Worm (Caenorhabditis elegans) whole organism, L4 larva: ENCODE data around the gene F35H8.2.

ENCODE experiments used
- D1046.2 ChIP-seq: fragments of 200-800 bp; sonication (Bioruptor generic); IDR thresholded peaks from 2 replicates; pipeline ENCODE4 v1.3.6; 2022; ENCODE audit warnings: missing genetic modification characterization, missing compliant biosample characterization
- F26F4.8 ChIP-seq: fragments of 200-800 bp; sonication (Bioruptor generic); conservative IDR thresholded peaks from 2 replicates; pipeline ENCODE4 v1.3.6; 2022; ENCODE audit warnings: missing genetic modification characterization, missing compliant biosample characterization
- R02D3.7 ChIP-seq: fragments of 150-350 bp; sonication (generic microtip); optimal IDR thresholded peaks from 3 replicates; lab custom pipeline; 2014; ENCODE audit warnings: missing biosample characterization, missing genetic modification characterization
- T20F7.1 ChIP-seq: fragments of 200-800 bp; sonication (Bioruptor generic); optimal IDR thresholded peaks from 2 replicates; lab custom pipeline; 2018; ENCODE audit warnings: mild to moderate bottlenecking, missing genetic modification characterization, missing compliant biosample characterization
- Y5F2A.4 ChIP-seq: fragments of 200-800 bp; sonication (Bioruptor generic); optimal IDR thresholded peaks from 2 replicates; lab custom pipeline; 2018; ENCODE audit warnings: mild to moderate bottlenecking, missing genetic modification characterization, missing compliant biosample characterization
- Y75B8A.6 ChIP-seq: fragments of 200-800 bp; sonication (Bioruptor generic); IDR thresholded peaks from 2 replicates; pipeline ENCODE4 v1.3.6; 2022; ENCODE audit warnings: missing genetic modification reagents, missing genetic modification characterization, missing compliant biosample characterization
- aha-1 ChIP-seq: fragments of 150-350 bp; peaks from one replicate; lab custom pipeline; 2014; ENCODE audit warnings: missing biosample characterization, missing genetic modification characterization
- ceh-32 ChIP-seq: sonication (generic microtip); optimal IDR thresholded peaks from 2 replicates; lab custom pipeline; 2016; ENCODE audit warnings: mild to moderate bottlenecking, missing genetic modification characterization, missing compliant biosample characterization; ENCODE audit not compliant: poor library complexity
- ceh-44 ChIP-seq: fragments of 200-800 bp; sonication (Bioruptor generic); IDR thresholded peaks from 2 replicates; pipeline ENCODE4 v1.3.6; 2022; ENCODE audit warnings: missing genetic modification reagents, missing genetic modification characterization, missing compliant biosample characterization
- ceh-62 ChIP-seq: sonication (generic microtip); optimal IDR thresholded peaks from 2 replicates; lab custom pipeline; 2017; ENCODE audit warnings: missing biosample characterization, missing genetic modification characterization
- cey-2 ChIP-seq: sonication (generic microtip); optimal IDR thresholded peaks from 3 replicates; lab custom pipeline; 2017; ENCODE audit warnings: missing genetic modification characterization, mild to moderate bottlenecking, missing compliant biosample characterization, antibody characterized with exemption, borderline replicate concordance; ENCODE audit not compliant: insufficient read depth
- daf-12 ChIP-seq: fragments of 150-350 bp; optimal IDR thresholded peaks from 2 replicates; lab custom pipeline; 2014; ENCODE audit warnings: missing biosample characterization, missing genetic modification reagents, missing genetic modification characterization
- daf-16 ChIP-seq, 3 experiments: sonication (generic microtip); optimal IDR thresholded peaks; 2 replicates each; lab custom pipeline; 2016 to 2017; ENCODE audit warnings: missing genetic modification characterization in 3 of 3, missing genetic modification reagents in 3 of 3, mild to moderate bottlenecking in 2 of 3, missing compliant biosample characterization in 2 of 3, missing biosample characterization in 1 of 3, moderate library complexity in 1 of 3
- daf-19 ChIP-seq: fragments of 200-800 bp; sonication (Bioruptor generic); conservative IDR thresholded peaks from 2 replicates; pipeline ENCODE4 v1.3.6; 2022; ENCODE audit warnings: missing genetic modification characterization, missing compliant biosample characterization
- daf-8 ChIP-seq: fragments of 200-800 bp; sonication (Bioruptor generic); IDR thresholded peaks from 2 replicates; pipeline ENCODE4 v1.3.6; 2022; ENCODE audit warnings: missing genetic modification characterization, missing compliant biosample characterization
- dmd-8 ChIP-seq: fragments of 200-800 bp; sonication (Bioruptor generic); IDR thresholded peaks from 2 replicates; pipeline ENCODE4 v1.3.6; 2022; ENCODE audit warnings: missing genetic modification characterization, missing compliant biosample characterization
- dmd-9 ChIP-seq: fragments of 200-800 bp; sonication (Bioruptor generic); IDR thresholded peaks from 2 replicates; pipeline ENCODE4 v1.3.6; 2022; ENCODE audit warnings: missing genetic modification reagents, missing genetic modification characterization, missing compliant biosample characterization
- dve-1 ChIP-seq: sonication (generic microtip); optimal IDR thresholded peaks from 2 replicates; lab custom pipeline; 2017; ENCODE audit warnings: antibody characterized with exemption, mild to moderate bottlenecking, missing genetic modification characterization, missing compliant biosample characterization; ENCODE audit not compliant: insufficient read depth
- gei-8 ChIP-seq: fragments of 200-800 bp; sonication (Bioruptor generic); optimal IDR thresholded peaks from 2 replicates; lab custom pipeline; 2018; ENCODE audit warnings: mild to moderate bottlenecking, missing genetic modification characterization, missing compliant biosample characterization
- hlh-30 ChIP-seq: sonication (generic microtip); optimal IDR thresholded peaks from 2 replicates; lab custom pipeline; 2017; ENCODE audit warnings: antibody characterized with exemption, mild to moderate bottlenecking, missing genetic modification characterization, missing compliant biosample characterization; ENCODE audit not compliant: insufficient read depth
- jun-1 ChIP-seq: fragments of 150-350 bp; optimal IDR thresholded peaks from 2 replicates; lab custom pipeline; 2014; ENCODE audit warnings: missing biosample characterization, missing genetic modification reagents, missing genetic modification characterization
- lim-7 ChIP-seq: fragments of 200-800 bp; sonication (Bioruptor generic); IDR thresholded peaks from 2 replicates; pipeline ENCODE4 v1.3.6; 2022; ENCODE audit warnings: missing genetic modification characterization, missing compliant biosample characterization
- lin-38 ChIP-seq: fragments of 200-800 bp; sonication (Bioruptor generic); IDR thresholded peaks from 2 replicates; pipeline ENCODE4 v1.3.6; 2022; ENCODE audit warnings: missing genetic modification reagents, missing genetic modification characterization, missing compliant biosample characterization
- lin-39 ChIP-seq: fragments of 150-350 bp; optimal IDR thresholded peaks from 2 replicates; lab custom pipeline; 2014; ENCODE audit warnings: missing biosample characterization, missing genetic modification reagents, missing genetic modification characterization
- lir-3 ChIP-seq: sonication (generic microtip); optimal IDR thresholded peaks from 2 replicates; lab custom pipeline; 2016; ENCODE audit warnings: mild to moderate bottlenecking, missing genetic modification characterization, missing compliant biosample characterization
- lsy-2 ChIP-seq, 2 experiments: fragments of 150-350 bp in 1 of 2; sonication (generic microtip) in 1 of 2; optimal IDR thresholded peaks; 2 replicates each; lab custom pipeline; 2014 to 2017; ENCODE audit warnings: missing biosample characterization in 2 of 2, missing genetic modification characterization in 2 of 2
- madf-9 ChIP-seq: fragments of 200-800 bp; sonication (Bioruptor generic); conservative IDR thresholded peaks from 2 replicates; pipeline ENCODE4 v1.3.6; 2022; ENCODE audit warnings: missing genetic modification reagents, missing genetic modification characterization, missing compliant biosample characterization
- mep-1 ChIP-seq: fragments of 150-350 bp; sonication (generic microtip); optimal IDR thresholded peaks from 3 replicates; lab custom pipeline; 2014; ENCODE audit warnings: missing biosample characterization, missing genetic modification characterization
- mxl-2 ChIP-seq: fragments of 200-800 bp; sonication (Bioruptor generic); conservative IDR thresholded peaks from 2 replicates; pipeline ENCODE4 v1.3.6; 2022; ENCODE audit warnings: missing genetic modification reagents, missing genetic modification characterization, missing compliant biosample characterization
- nhr-10 ChIP-seq: fragments of 150-350 bp; optimal IDR thresholded peaks from 2 replicates; lab custom pipeline; 2014; ENCODE audit warnings: missing biosample characterization, missing genetic modification characterization
- nhr-11 ChIP-seq: fragments of 150-350 bp; optimal IDR thresholded peaks from 2 replicates; lab custom pipeline; 2014; ENCODE audit warnings: missing biosample characterization, missing genetic modification characterization
- nhr-111 ChIP-seq: fragments of 200-800 bp; sonication (Bioruptor generic); optimal IDR thresholded peaks from 2 replicates; lab custom pipeline; 2018; ENCODE audit warnings: mild to moderate bottlenecking, missing genetic modification characterization, missing compliant biosample characterization
- nhr-25 ChIP-seq: sonication (generic microtip); optimal IDR thresholded peaks from 2 replicates; lab custom pipeline; 2017; ENCODE audit warnings: missing genetic modification characterization, mild to moderate bottlenecking, missing compliant biosample characterization, antibody characterized with exemption, moderate library complexity, borderline replicate concordance; ENCODE audit not compliant: insufficient read depth
- nhr-28 ChIP-seq: fragments of 150-350 bp; optimal IDR thresholded peaks from 2 replicates; lab custom pipeline; 2014; ENCODE audit warnings: missing biosample characterization, missing genetic modification characterization
- nhr-42 ChIP-seq: fragments of 200-800 bp; sonication (Bioruptor generic); IDR thresholded peaks from 2 replicates; pipeline ENCODE4 v1.3.6; 2022; ENCODE audit warnings: missing genetic modification characterization, missing compliant biosample characterization
- nhr-6 ChIP-seq: fragments of 150-350 bp; optimal IDR thresholded peaks from 2 replicates; lab custom pipeline; 2014; ENCODE audit warnings: missing biosample characterization, missing genetic modification characterization
- pqm-1 ChIP-seq: sonication (generic microtip); optimal IDR thresholded peaks from 2 replicates; lab custom pipeline; 2017; ENCODE audit warnings: missing biosample characterization, missing genetic modification characterization
- rbr-2 ChIP-seq: sonication (generic microtip); optimal IDR thresholded peaks from 2 replicates; lab custom pipeline; 2016; ENCODE audit warnings: missing genotype, missing genetic modification characterization, missing compliant biosample characterization
- sdz-12 ChIP-seq: fragments of 200-800 bp; sonication (Bioruptor generic); optimal IDR thresholded peaks from 2 replicates; lab custom pipeline; 2018; ENCODE audit warnings: mild to moderate bottlenecking, missing genetic modification characterization, missing compliant biosample characterization
- spr-1 ChIP-seq: sonication (generic microtip); optimal IDR thresholded peaks from 2 replicates; lab custom pipeline; 2016; ENCODE audit warnings: mild to moderate bottlenecking, missing genetic modification characterization, missing compliant biosample characterization
- spr-3 ChIP-seq: fragments of 200-800 bp; sonication (Bioruptor generic); optimal IDR thresholded peaks from 2 replicates; lab custom pipeline; 2018; ENCODE audit warnings: mild to moderate bottlenecking, missing genetic modification characterization, missing compliant biosample characterization
- unc-39 ChIP-seq: sonication (generic microtip); optimal IDR thresholded peaks from 2 replicates; lab custom pipeline; 2017; ENCODE audit warnings: missing biosample characterization, missing genetic modification characterization
- vab-7 ChIP-seq: fragments of 200-800 bp; sonication (Bioruptor generic); IDR thresholded peaks from 2 replicates; pipeline ENCODE4 v1.3.6; 2022; ENCODE audit warnings: missing genetic modification reagents, missing genetic modification characterization, missing compliant biosample characterization
- zfp-2 ChIP-seq: sonication (generic microtip); optimal IDR thresholded peaks from 2 replicates; lab custom pipeline; 2016; ENCODE audit warnings: mild to moderate bottlenecking, missing genetic modification characterization, missing compliant biosample characterization
- zfp-3 ChIP-seq: fragments of 200-800 bp; sonication (Bioruptor generic); conservative IDR thresholded peaks from 2 replicates; pipeline ENCODE4 v1.3.6; 2022; ENCODE audit warnings: missing genetic modification reagents, missing genetic modification characterization, missing compliant biosample characterization
- ztf-11 ChIP-seq: fragments of 150-350 bp; optimal IDR thresholded peaks from 2 replicates; lab custom pipeline; 2014; ENCODE audit warnings: missing biosample characterization, missing genetic modification characterization
- ztf-7 ChIP-seq: fragments of 150-350 bp; optimal IDR thresholded peaks from 2 replicates; lab custom pipeline; 2014; ENCODE audit warnings: missing biosample characterization, missing genetic modification characterization

F35H8.2 gene

DNA sequence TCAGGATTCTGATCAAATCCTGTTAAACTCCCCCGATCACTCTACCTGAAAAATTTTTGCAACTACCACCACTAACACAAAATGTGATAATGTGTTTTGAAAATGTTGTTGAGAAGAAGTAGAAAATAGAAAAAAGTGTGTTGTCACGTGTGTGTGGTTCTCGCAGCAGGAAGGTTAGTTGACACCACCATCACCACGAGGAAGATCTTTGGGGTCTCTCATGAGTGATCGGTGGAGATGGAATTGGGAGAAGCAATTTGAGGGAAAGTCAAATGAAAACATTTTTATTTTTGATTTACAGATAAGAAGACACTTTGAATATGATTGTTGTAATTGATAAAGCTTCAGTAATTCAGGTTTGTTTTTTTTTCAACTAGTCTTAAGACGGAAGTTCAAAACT, 46.4 kb downstream of the F35H8.2 start (continued):
- TF ChIP-seq daf-16 (GFP tag; optimal IDR thresholded peaks at IDR 0.05; lab: Kevin White, UChicago) = peak in 1 of 2 experiments; percentile 83
- peak; percentile 62 for TF ChIP-seq daf-16 (tag; optimal IDR thresholded peaks at IDR 0.05; lab: Kevin White, UChicago)
- no peak for TF ChIP-seq nhr-6 (tag; lab: Kevin White, UChicago)
- TF ChIP-seq Y5F2A.4 = no peak
- TF ChIP-seq nhr-42 (GFP tag; lab: Robert Waterston, UW) = no peak
- TF ChIP-seq dmd-8 = no peak
- TF ChIP-seq lin-39 (tag; lab: Kevin White, UChicago) = no peak

DNA sequence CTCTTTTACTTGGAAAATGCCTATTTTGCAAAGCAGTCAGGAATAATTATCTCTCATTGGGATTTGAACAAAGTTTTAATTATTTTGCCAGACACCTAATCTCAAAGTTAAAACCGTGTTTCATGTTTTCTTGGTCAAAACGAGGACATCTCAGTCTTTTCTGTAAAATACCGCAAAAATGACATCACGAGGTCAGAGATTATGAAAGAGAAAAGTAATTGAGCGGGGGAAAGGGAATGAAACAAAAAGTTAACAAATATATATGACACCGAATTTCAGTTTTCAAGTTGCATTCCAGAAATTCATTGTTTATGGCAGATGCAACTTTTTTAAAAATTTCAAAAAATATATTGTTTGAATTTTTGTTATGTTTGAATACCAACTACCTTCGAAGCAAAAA, 47.3 kb downstream of the F35H8.2 start:
- peak; percentile 4 for TF ChIP-seq mep-1 (tag; lab: Kevin White, UChicago)
- no peak for TF ChIP-seq sdz-12 (GFP tag; lab: Kevin White, UChicago)
- TF ChIP-seq zfp-2 (tag; lab: Kevin White, UChicago) = no peak
- TF ChIP-seq dve-1 = peak; percentile 46
- TF ChIP-seq lir-3 (tag; lab: Kevin White, UChicago) = no peak
- TF ChIP-seq cey-2 (tag; lab: Kevin White, UChicago) = no peak
- TF ChIP-seq aha-1 (tag; lab: Kevin White, UChicago) = peak; percentile 89
- TF ChIP-seq mxl-2 (GFP tag; lab: Robert Waterston, UW) = no peak
- TF ChIP-seq ceh-44 (GFP tag; lab: Robert Waterston, UW) = no peak

DNA sequence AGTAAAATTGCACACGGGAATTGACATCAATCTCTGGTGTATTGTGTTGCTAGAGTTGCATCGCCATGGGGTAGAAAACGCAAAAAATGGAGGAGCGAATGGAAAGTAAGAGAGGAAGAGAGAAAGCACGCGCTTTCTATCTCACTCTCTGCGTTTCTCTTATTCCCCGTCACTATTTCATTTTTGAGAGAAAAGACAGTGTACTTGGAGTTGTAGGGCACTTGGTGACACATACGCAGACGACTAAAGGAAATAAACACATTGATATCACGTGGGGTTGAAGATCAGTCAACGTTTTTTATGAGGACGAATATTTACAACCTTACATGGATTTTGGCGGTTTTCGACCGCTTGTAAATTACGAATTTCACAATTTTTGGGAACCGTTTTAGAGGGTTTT, 48.1 kb downstream of the F35H8.2 start:
- TF ChIP-seq F26F4.8 (no peak), R02D3.7 (tag; lab: Kevin White, UChicago) (no peak), T20F7.1 (peak; percentile 85), spr-3 (GFP tag; lab: Kevin White, UChicago) (no peak), lsy-2 (tag; optimal IDR thresholded peaks at IDR 0.05; lab: Kevin White, UChicago) (peak; percentile 74 to 93), ceh-62 (tag; lab: Kevin White, UChicago) (no peak), gei-8 (GFP tag; lab: Kevin White, UChicago) (peak; percentile 91), spr-1 (tag; lab: Kevin White, UChicago) (peak; percentile 60), D1046.2 (GFP tag; lab: Robert Waterston, UW) (no peak), unc-39 (no peak), nhr-25 (peak; percentile 62), nhr-28 (tag; lab: Kevin White, UChicago) (peak; percentile 99), daf-12 (tag; lab: Kevin White, UChicago) (no peak), dmd-9 (GFP tag; lab: Robert Waterston, UW) (no peak), hlh-30 (tag; lab: Kevin White, UChicago) (peak; percentile 99), ztf-7 (tag; lab: Kevin White, UChicago) (peak; percentile 43), zfp-3 (GFP tag; lab: Robert Waterston, UW) (0 out of 2 replicates have a peak, but pooled peaks have one; percentile 50), lin-39 (tag; lab: Kevin White, UChicago) (peak; percentile 42), aha-1 (tag; lab: Kevin White, UChicago) (peak; percentile 98), nhr-111 (GFP tag; lab: Kevin White, UChicago) (no peak), daf-8 (GFP tag; lab: Robert Waterston, UW) (no peak), pqm-1 (tag; lab: Kevin White, UChicago) (peak; percentile 60), mxl-2 (GFP tag; lab: Robert Waterston, UW) (peak; percentile 68), jun-1 (tag; lab: Kevin White, UChicago) (peak; percentile 78), lin-38 (GFP tag; lab: Robert Waterston, UW) (no peak; the same call in 1 of the 2 replicates), Y75B8A.6 (GFP tag; lab: Robert Waterston, UW) (0 out of 2 replicates have a peak, but pooled peaks have one; percentile 16), madf-9 (GFP tag; lab: Robert Waterston, UW) (no peak), lim-7 (GFP tag; lab: Robert Waterston, UW) (no peak), ceh-32 (tag; lab: Kevin White, UChicago) (no peak), nhr-6 (tag; lab: Kevin White, UChicago) (peak; percentile 98), nhr-11 (peak; percentile 100), daf-19 (no peak), vab-7 (GFP tag; lab: Robert Waterston, UW) (no peak), ztf-11 (tag; lab: Kevin White, UChicago) (no peak), nhr-10 (tag; lab: Kevin White, UChicago) (peak; percentile 94), rbr-2 (peak; percentile 79)
